Fruit fly (Drosophila melanogaster) whole organism: ENCODE data around the gene LIMK1.

Experiments used
- CG8478 ChIP-seq: fragments of >200 bp; optimal IDR thresholded peaks from 2 replicates; lab custom pipeline; 2018; ENCODE audit warnings: inconsistent platforms
- Dll ChIP-seq: fragments of >200 bp; optimal IDR thresholded peaks from 2 replicates; lab custom pipeline; 2017
- psq ChIP-seq: fragments of >200 bp; optimal IDR thresholded peaks from 2 replicates; lab custom pipeline; 2017

- no peak for TF ChIP-seq psq (lab: Kevin White, UChicago)
- no peak for TF ChIP-seq CG8478 (lab: Kevin White, UChicago)
- no peak for TF ChIP-seq Dll (lab: Kevin White, UChicago)
Observed at dm6 chrX:12581305-12581676, 10.7 kb downstream of the LIMK1 start.
